Worm (Caenorhabditis elegans) whole organism, L1 larva: ENCODE results near the gene F55C5.10.

Experiments
- C04F5.9 ChIP-seq: sonication (generic microtip); optimal IDR thresholded peaks from 2 replicates; lab custom pipeline; 2016; ENCODE audit warnings: missing genetic modification characterization, missing compliant biosample characterization
- C16A3.4 ChIP-seq: fragments of 150-350 bp; optimal IDR thresholded peaks from 2 replicates; lab custom pipeline; 2014; ENCODE audit warnings: missing biosample characterization, missing genetic modification characterization
- F16B12.6 ChIP-seq: fragments of 150-350 bp; optimal IDR thresholded peaks from 2 replicates; lab custom pipeline; 2014; ENCODE audit warnings: missing biosample characterization, missing genetic modification characterization
- Y116A8C.19 ChIP-seq: sonication (generic microtip); optimal IDR thresholded peaks from 2 replicates; lab custom pipeline; 2016; ENCODE audit warnings: missing compliant biosample characterization, missing genetic modification characterization, borderline replicate concordance
- aha-1 ChIP-seq: fragments of 150-350 bp; optimal IDR thresholded peaks from 2 replicates; lab custom pipeline; 2014; ENCODE audit warnings: missing biosample characterization, missing genetic modification characterization
- alr-1 ChIP-seq: fragments of 200-800 bp; sonication (Bioruptor generic); optimal IDR thresholded peaks from 2 replicates; lab custom pipeline; 2018; ENCODE audit warnings: borderline replicate concordance, mild to moderate bottlenecking, missing genetic modification characterization, missing compliant biosample characterization
- aly-2 ChIP-seq: fragments of 150-350 bp; optimal IDR thresholded peaks from 2 replicates; lab custom pipeline; 2014; ENCODE audit warnings: missing biosample characterization, missing genetic modification characterization
- ama-1 ChIP-seq: fragments of 150-350 bp; optimal IDR thresholded peaks from 2 replicates; lab custom pipeline; 2014
- blmp-1 ChIP-seq: fragments of 150-350 bp; optimal IDR thresholded peaks from 2 replicates; lab custom pipeline; 2014; ENCODE audit warnings: missing biosample characterization, missing genetic modification characterization
- ceh-63 ChIP-seq: fragments of 200-800 bp; sonication (Bioruptor generic); optimal IDR thresholded peaks from 2 replicates; lab custom pipeline; 2018; ENCODE audit warnings: mild to moderate bottlenecking, missing genetic modification characterization, missing compliant biosample characterization
- ceh-8 ChIP-seq: fragments of 200-800 bp; sonication (Bioruptor generic); optimal IDR thresholded peaks from 2 replicates; lab custom pipeline; 2018; ENCODE audit warnings: mild to moderate bottlenecking, missing genetic modification characterization, moderate library complexity, missing compliant biosample characterization
- ceh-88 ChIP-seq: fragments of 200-800 bp; sonication (Bioruptor generic); IDR thresholded peaks from 2 replicates; pipeline ENCODE4 v1.3.6; 2022; ENCODE audit warnings: missing genetic modification characterization, missing compliant biosample characterization
- ceh-90 ChIP-seq: sonication (generic microtip); optimal IDR thresholded peaks from 2 replicates; lab custom pipeline; 2016; ENCODE audit warnings: missing genetic modification characterization, missing compliant biosample characterization
- dpl-1 ChIP-seq, 3 experiments: fragments of 150-350 bp in 2 of 3; sonication (generic microtip) in 1 of 3; optimal IDR thresholded peaks; 2 replicates each; lab custom pipeline; 2014 to 2017; ENCODE audit warnings: missing biosample characterization in 3 of 3, missing genetic modification characterization in 3 of 3, missing genetic modification reagents in 3 of 3
- dsc-1 ChIP-seq: sonication (generic microtip); optimal IDR thresholded peaks from 2 replicates; lab custom pipeline; 2016; ENCODE audit warnings: mild to moderate bottlenecking, missing genetic modification characterization, missing compliant biosample characterization
- efl-1 ChIP-seq, 4 experiments: fragments of 150-350 bp; optimal IDR thresholded peaks in 3 of 4; peaks in 1 of 4; 1 replicate in 1 of 4; 2 replicates in 3 of 4; lab custom pipeline; 2014; ENCODE audit warnings: missing biosample characterization in 2 of 4, missing genetic modification characterization in 2 of 4, missing genetic modification reagents in 2 of 4
- efl-3 ChIP-seq: fragments of 200-800 bp; sonication (Bioruptor generic); optimal IDR thresholded peaks from 2 replicates; lab custom pipeline; 2018; ENCODE audit warnings: mild to moderate bottlenecking, missing genetic modification characterization, missing compliant biosample characterization
- egl-13 ChIP-seq: sonication (generic microtip); optimal IDR thresholded peaks from 2 replicates; lab custom pipeline; 2016; ENCODE audit warnings: missing genotype, missing genetic modification reagents, missing genetic modification characterization, missing compliant biosample characterization
- egl-27 ChIP-seq, 2 experiments: fragments of 150-350 bp in 1 of 2; sonication (generic microtip); optimal IDR thresholded peaks; 3 replicates each; lab custom pipeline; 2017 to 2018; ENCODE audit warnings: missing biosample characterization in 2 of 2, missing genetic modification characterization in 2 of 2, missing genetic modification reagents in 2 of 2
- fkh-4 ChIP-seq: sonication (generic microtip); optimal IDR thresholded peaks from 2 replicates; lab custom pipeline; 2016; ENCODE audit warnings: missing compliant biosample characterization, missing genetic modification characterization, borderline replicate concordance
- fos-1 ChIP-seq: fragments of 150-350 bp; optimal IDR thresholded peaks from 2 replicates; lab custom pipeline; 2014; ENCODE audit warnings: missing biosample characterization, missing genetic modification characterization
- hpl-2 ChIP-seq: fragments of 150-350 bp; optimal IDR thresholded peaks from 2 replicates; lab custom pipeline; 2014; ENCODE audit warnings: missing biosample characterization, missing genetic modification reagents, missing genetic modification characterization
- isw-1 ChIP-seq: fragments of 200-800 bp; sonication (Bioruptor generic); IDR thresholded peaks from 2 replicates; pipeline ENCODE4 v1.3.6; 2022; ENCODE audit warnings: missing genetic modification characterization, missing compliant biosample characterization
- jun-1 ChIP-seq: fragments of 150-350 bp; optimal IDR thresholded peaks from 2 replicates; lab custom pipeline; 2014; ENCODE audit warnings: missing biosample characterization, missing genetic modification reagents, missing genetic modification characterization
- lin-14 ChIP-seq: fragments of 200-800 bp; sonication (Bioruptor generic); optimal IDR thresholded peaks from 2 replicates; lab custom pipeline; 2018; ENCODE audit warnings: mild to moderate bottlenecking, missing genetic modification characterization, moderate library complexity, missing compliant biosample characterization
- lin-35 ChIP-seq, 2 experiments: fragments of 150-350 bp; optimal IDR thresholded peaks; 2 replicates each; lab custom pipeline; 2014; ENCODE audit warnings: missing biosample characterization in 2 of 2, missing genetic modification characterization in 2 of 2, missing genetic modification reagents in 2 of 2
- mdl-1 ChIP-seq, 2 experiments: fragments of 150-350 bp; optimal IDR thresholded peaks; 2 replicates each; lab custom pipeline; 2014 to 2017; ENCODE audit warnings: missing biosample characterization in 2 of 2, missing genetic modification characterization in 2 of 2, inconsistent platforms in 1 of 2
- nhr-11 ChIP-seq: fragments of 150-350 bp; optimal IDR thresholded peaks from 2 replicates; lab custom pipeline; 2014; ENCODE audit warnings: missing biosample characterization, missing genetic modification characterization
- nhr-12 ChIP-seq: sonication (generic microtip); optimal IDR thresholded peaks from 2 replicates; lab custom pipeline; 2017; ENCODE audit warnings: missing biosample characterization, missing genetic modification characterization
- nhr-19 ChIP-seq: fragments of 200-800 bp; sonication (Bioruptor generic); conservative IDR thresholded peaks from 2 replicates; pipeline ENCODE4 v1.3.6; 2022; ENCODE audit warnings: missing genetic modification characterization, missing compliant biosample characterization
- nhr-237 ChIP-seq: fragments of 150-350 bp; optimal IDR thresholded peaks from 2 replicates; lab custom pipeline; 2014; ENCODE audit warnings: missing biosample characterization, missing genetic modification characterization
- nhr-47 ChIP-seq: sonication (generic microtip); optimal IDR thresholded peaks from 2 replicates; lab custom pipeline; 2016; ENCODE audit warnings: mild to moderate bottlenecking, missing genetic modification characterization, moderate library complexity, missing compliant biosample characterization
- nhr-71 ChIP-seq: sonication (generic microtip); optimal IDR thresholded peaks from 2 replicates; lab custom pipeline; 2016; ENCODE audit warnings: mild to moderate bottlenecking, missing genetic modification characterization, moderate library complexity, missing compliant biosample characterization
- nhr-76 ChIP-seq: sonication (generic microtip); optimal IDR thresholded peaks from 2 replicates; lab custom pipeline; 2017; ENCODE audit warnings: missing biosample characterization, missing genetic modification characterization
- nhr-77 ChIP-seq: fragments of 150-350 bp; optimal IDR thresholded peaks from 2 replicates; lab custom pipeline; 2014; ENCODE audit warnings: missing biosample characterization, missing genetic modification characterization
- nhr-84 ChIP-seq: sonication (generic microtip); optimal IDR thresholded peaks from 2 replicates; lab custom pipeline; 2017; ENCODE audit warnings: missing biosample characterization, missing genetic modification characterization
- nhr-85 ChIP-seq: sonication (generic microtip); peaks from one replicate; lab custom pipeline; 2016; ENCODE audit warnings: missing genetic modification characterization, inconsistent platforms, missing compliant biosample characterization
- pag-3 ChIP-seq: sonication (generic microtip); optimal IDR thresholded peaks from 2 replicates; lab custom pipeline; 2017; ENCODE audit warnings: missing genetic modification characterization, mild to moderate bottlenecking, missing compliant biosample characterization, antibody characterized with exemption, borderline replicate concordance; ENCODE audit not compliant: insufficient read depth
- rnt-1 ChIP-seq: sonication (generic microtip); optimal IDR thresholded peaks from 2 replicates; lab custom pipeline; 2016; ENCODE audit warnings: mild to moderate bottlenecking, missing genetic modification characterization, moderate library complexity, missing compliant biosample characterization
- snpc-4 ChIP-seq: fragments of 150-350 bp; optimal IDR thresholded peaks from 2 replicates; lab custom pipeline; 2014; ENCODE audit warnings: missing biosample characterization, missing genetic modification characterization
- snu-23 ChIP-seq: sonication (generic microtip); optimal IDR thresholded peaks from 2 replicates; lab custom pipeline; 2016; ENCODE audit warnings: missing genetic modification characterization, missing compliant biosample characterization
- sptf-1 ChIP-seq: fragments of 150-350 bp; optimal IDR thresholded peaks from 2 replicates; lab custom pipeline; 2014; ENCODE audit warnings: missing biosample characterization, missing genetic modification characterization
- sup-37 ChIP-seq: fragments of 200-800 bp; sonication (Bioruptor generic); optimal IDR thresholded peaks from 2 replicates; lab custom pipeline; 2018; ENCODE audit warnings: mild to moderate bottlenecking, missing genetic modification characterization, missing compliant biosample characterization
- tbx-2 ChIP-seq: sonication (generic microtip); optimal IDR thresholded peaks from 2 replicates; lab custom pipeline; 2016; ENCODE audit warnings: missing genetic modification characterization, missing compliant biosample characterization
- tlp-1 ChIP-seq: fragments of 150-350 bp; optimal IDR thresholded peaks from 2 replicates; lab custom pipeline; 2014; ENCODE audit warnings: missing biosample characterization, missing genetic modification characterization
- unc-130 ChIP-seq: fragments of 150-350 bp; optimal IDR thresholded peaks from 2 replicates; lab custom pipeline; 2017; ENCODE audit warnings: missing biosample characterization, missing genetic modification characterization, inconsistent platforms
- unc-30 ChIP-seq: sonication (generic microtip); optimal IDR thresholded peaks from 2 replicates; lab custom pipeline; 2017; ENCODE audit warnings: missing biosample characterization, missing genetic modification characterization
- unc-62 ChIP-seq: fragments of 150-350 bp; optimal IDR thresholded peaks from 2 replicates; lab custom pipeline; 2014; ENCODE audit warnings: missing biosample characterization, missing genetic modification reagents, missing genetic modification characterization
- zag-1 ChIP-seq: fragments of 150-350 bp; optimal IDR thresholded peaks from 2 replicates; lab custom pipeline; 2014; ENCODE audit warnings: missing biosample characterization, missing genetic modification characterization
- ztf-11 ChIP-seq, 2 experiments: sonication (generic microtip); optimal IDR thresholded peaks; 2 replicates each; lab custom pipeline; 2016 to 2017; ENCODE audit warnings: missing genetic modification characterization in 2 of 2, missing biosample characterization in 1 of 2, missing compliant biosample characterization in 1 of 2
- ztf-4 ChIP-seq: fragments of 150-350 bp; optimal IDR thresholded peaks from 2 replicates; lab custom pipeline; 2014; ENCODE audit warnings: missing biosample characterization, missing genetic modification characterization

F55C5.10 gene

ce11 chrV:12295015-12295414, 11.7 kb downstream of the F55C5.10 start:
- no peak for TF ChIP-seq efl-1 (optimal IDR thresholded peaks at IDR 0.05; lab: Kevin White, UChicago)
- TF ChIP-seq efl-1 (GFP tag; optimal IDR thresholded peaks at IDR 0.05 in 1 of 2; lab: Kevin White, UChicago), result peak in 1 of 2 experiments; percentile 87
- TF ChIP-seq ama-1, result no peak
- TF ChIP-seq blmp-1 (tag; lab: Kevin White, UChicago), result peak; percentile 17
- peak in 1 of 2 experiments; percentile 10 for TF ChIP-seq lin-35 (GFP tag; optimal IDR thresholded peaks at IDR 0.05; lab: Kevin White, UChicago)
- TF ChIP-seq, all 84 proteins: peak for 3

- TF ChIP-seq ztf-4 (tag; lab: Kevin White, UChicago) (no peak), nhr-77 (tag; lab: Kevin White, UChicago) (no peak), ceh-8 (GFP tag; lab: Kevin White, UChicago) (no peak), efl-3 (GFP tag; lab: Kevin White, UChicago) (peak; percentile 39), lin-35 (GFP tag; optimal IDR thresholded peaks at IDR 0.05; lab: Kevin White, UChicago) (peak in 1 of 2 experiments; percentile 23), nhr-76 (tag; lab: Kevin White, UChicago) (no peak), tbx-2 (tag; lab: Kevin White, UChicago) (peak; percentile 15), egl-27 (tag; optimal IDR thresholded peaks at IDR 0.05; lab: Kevin White, UChicago) (no peak), zag-1 (no peak), tlp-1 (tag; lab: Kevin White, UChicago) (no peak), dpl-1 (GFP tag; optimal IDR thresholded peaks at IDR 0.05; lab: Kevin White, UChicago) (no peak), nhr-47 (tag; lab: Kevin White, UChicago) (peak; percentile 2), unc-30 (no peak), ceh-88 (GFP tag; lab: Robert Waterston, UW) (no peak), ceh-90 (tag; lab: Kevin White, UChicago) (no peak), Y116A8C.19 (no peak), fos-1 (tag; lab: Kevin White, UChicago) (no peak), ceh-63 (GFP tag; lab: Kevin White, UChicago) (no peak), aly-2 (tag; lab: Kevin White, UChicago) (no peak), nhr-11 (tag; lab: Kevin White, UChicago) (no peak), ztf-11 (tag; optimal IDR thresholded peaks at IDR 0.05; lab: Kevin White, UChicago) (no peak), nhr-84 (tag; lab: Kevin White, UChicago) (no peak), rnt-1 (peak; percentile 25), nhr-237 (tag; lab: Kevin White, UChicago) (no peak), fkh-4 (no peak), lin-14 (GFP tag; lab: Kevin White, UChicago) (peak; percentile 56), hpl-2 (GFP tag; lab: Kevin White, UChicago) (no peak), nhr-12 (tag; lab: Kevin White, UChicago) (no peak), unc-130 (peak; percentile 2), sptf-1 (tag; lab: Kevin White, UChicago) (no peak), pag-3 (no peak), snu-23 (peak; percentile 33), unc-62 (GFP tag; lab: Kevin White, UChicago) (no peak), nhr-19 (GFP tag; lab: Robert Waterston, UW) (no peak; the same call in 1 of the 2 replicates), alr-1 (tag; lab: Kevin White, UChicago) (no peak), C16A3.4 (tag; lab: Kevin White, UChicago) (no peak), sup-37 (GFP tag; lab: Kevin White, UChicago) (no peak), C04F5.9 (no peak), efl-1 (optimal IDR thresholded peaks at IDR 0.05; lab: Kevin White, UChicago) (no peak), efl-1 (GFP tag; optimal IDR thresholded peaks at IDR 0.05 in 1 of 2; lab: Kevin White, UChicago) (no peak), nhr-71 (tag; lab: Kevin White, UChicago) (peak; percentile 49), isw-1 (GFP tag; lab: Robert Waterston, UW) (no peak), nhr-85 (tag; lab: Kevin White, UChicago) (peak; percentile 96), jun-1 (no peak), aha-1 (tag; lab: Kevin White, UChicago) (no peak), egl-13 (no peak), F16B12.6 (tag; lab: Kevin White, UChicago) (no peak), mdl-1 (tag; optimal IDR thresholded peaks at IDR 0.05; lab: Kevin White, UChicago) (no peak), snpc-4 (no peak), dsc-1 (tag; lab: Kevin White, UChicago) (no peak)
These were observed 12.2 kb downstream of the F55C5.10 start for ce11 chrV:12295520-12295919.
